Worm (Caenorhabditis elegans) whole organism, mixed stage, embryonic: ENCODE results near the gene C33F10.11.

Source experiments
- M03D4.4 ChIP-seq: sonication (generic microtip); optimal IDR thresholded peaks from 2 replicates; lab custom pipeline; 2017; ENCODE audit warnings: mild to moderate bottlenecking, missing genetic modification characterization, missing compliant biosample characterization
- bed-3 ChIP-seq: fragments of 200-800 bp; sonication (Bioruptor generic); optimal IDR thresholded peaks from 3 replicates; lab custom pipeline; 2018; ENCODE audit warnings: mild to moderate bottlenecking, missing genetic modification characterization, moderate library complexity, missing compliant biosample characterization
- ceh-39 ChIP-seq: fragments of 150-350 bp; optimal IDR thresholded peaks from 2 replicates; lab custom pipeline; 2014; ENCODE audit warnings: missing biosample characterization, missing genetic modification characterization
- ceh-43 ChIP-seq: fragments of 200-800 bp; sonication (Bioruptor generic); optimal IDR thresholded peaks from 2 replicates; lab custom pipeline; 2018; ENCODE audit warnings: mild to moderate bottlenecking, missing genetic modification characterization, moderate library complexity, missing compliant biosample characterization
- ces-1 ChIP-seq: fragments of 150-350 bp; optimal IDR thresholded peaks from 2 replicates; lab custom pipeline; 2014; ENCODE audit warnings: missing biosample characterization, missing genetic modification reagents, missing genetic modification characterization
- cnd-1 ChIP-seq: fragments of 200-800 bp; sonication (Bioruptor generic); optimal IDR thresholded peaks from 2 replicates; lab custom pipeline; 2018; ENCODE audit warnings: mild to moderate bottlenecking, missing genetic modification characterization, missing compliant biosample characterization
- drap-1 ChIP-seq: fragments of 200-800 bp; sonication (Bioruptor generic); optimal IDR thresholded peaks from 3 replicates; lab custom pipeline; 2018; ENCODE audit warnings: mild to moderate bottlenecking, missing genetic modification characterization, missing compliant biosample characterization
- elt-1 ChIP-seq: sonication (generic microtip); optimal IDR thresholded peaks from 2 replicates; lab custom pipeline; 2017; ENCODE audit warnings: missing genetic modification characterization, mild to moderate bottlenecking, missing compliant biosample characterization, antibody characterized with exemption, moderate library complexity, borderline replicate concordance; ENCODE audit not compliant: insufficient read depth
- flh-1 ChIP-seq: fragments of 200-800 bp; sonication (Bioruptor generic); optimal IDR thresholded peaks from 2 replicates; lab custom pipeline; 2018; ENCODE audit warnings: mild to moderate bottlenecking, missing genetic modification characterization, moderate library complexity, missing compliant biosample characterization
- hlh-1 ChIP-seq: fragments of 150-350 bp; optimal IDR thresholded peaks from 2 replicates; lab custom pipeline; 2014; ENCODE audit warnings: missing biosample characterization, missing genetic modification reagents, missing genetic modification characterization
- lin-13 ChIP-seq: fragments of 150-350 bp; optimal IDR thresholded peaks from 2 replicates; lab custom pipeline; 2014; ENCODE audit warnings: missing biosample characterization, missing genetic modification characterization
- lin-32 ChIP-seq: fragments of 200-800 bp; sonication (Bioruptor generic); optimal IDR thresholded peaks from 2 replicates; lab custom pipeline; 2018; ENCODE audit warnings: mild to moderate bottlenecking, missing genetic modification characterization, missing compliant biosample characterization
- lsy-2 ChIP-seq: fragments of 150-350 bp; optimal IDR thresholded peaks from 2 replicates; lab custom pipeline; 2014; ENCODE audit warnings: missing biosample characterization, missing genetic modification characterization
- mab-5 ChIP-seq: fragments of 150-350 bp; optimal IDR thresholded peaks from 2 replicates; lab custom pipeline; 2014; ENCODE audit warnings: missing biosample characterization, missing genetic modification characterization
- mep-1 ChIP-seq: fragments of 150-350 bp; optimal IDR thresholded peaks from 2 replicates; lab custom pipeline; 2017; ENCODE audit warnings: missing biosample characterization, missing genetic modification reagents, missing genetic modification characterization, inconsistent platforms
- mls-2 ChIP-seq: sonication (generic microtip); optimal IDR thresholded peaks from 2 replicates; lab custom pipeline; 2016; ENCODE audit warnings: mild to moderate bottlenecking, missing genetic modification characterization, moderate library complexity, missing compliant biosample characterization
- nhr-2 ChIP-seq: fragments of 150-350 bp; optimal IDR thresholded peaks from 2 replicates; lab custom pipeline; 2014; ENCODE audit warnings: missing biosample characterization, missing genetic modification characterization
- nhr-237 ChIP-seq: fragments of 150-350 bp; optimal IDR thresholded peaks from 2 replicates; lab custom pipeline; 2014; ENCODE audit warnings: missing biosample characterization, missing genetic modification characterization
- nhr-28 ChIP-seq: fragments of 150-350 bp; optimal IDR thresholded peaks from 2 replicates; lab custom pipeline; 2014; ENCODE audit warnings: missing biosample characterization, missing genetic modification characterization
- nhr-76 ChIP-seq: sonication (generic microtip); optimal IDR thresholded peaks from 2 replicates; lab custom pipeline; 2017; ENCODE audit warnings: missing biosample characterization, missing genetic modification characterization
- pha-4 ChIP-seq: fragments of 150-350 bp; optimal IDR thresholded peaks from 2 replicates; lab custom pipeline; 2018; ENCODE audit warnings: missing biosample characterization, missing genetic modification reagents, missing genetic modification characterization
- sem-2 ChIP-seq: fragments of 200-800 bp; sonication (Bioruptor generic); optimal IDR thresholded peaks from 2 replicates; lab custom pipeline; 2018; ENCODE audit warnings: mild to moderate bottlenecking, missing genetic modification characterization, missing compliant biosample characterization
- snpc-4 ChIP-seq: fragments of 150-350 bp; optimal IDR thresholded peaks from 2 replicates; lab custom pipeline; 2014; ENCODE audit warnings: missing biosample characterization, missing genetic modification characterization
- sptf-1 ChIP-seq: sonication (generic microtip); optimal IDR thresholded peaks from 2 replicates; lab custom pipeline; 2017; ENCODE audit warnings: mild to moderate bottlenecking, missing genetic modification characterization, moderate library complexity, missing compliant biosample characterization
- tbx-8 ChIP-seq: fragments of 200-800 bp; sonication (Bioruptor generic); optimal IDR thresholded peaks from 2 replicates; lab custom pipeline; 2018; ENCODE audit warnings: mild to moderate bottlenecking, missing genetic modification characterization, moderate library complexity, missing compliant biosample characterization
- unc-120 ChIP-seq: sonication (generic microtip); optimal IDR thresholded peaks from 2 replicates; lab custom pipeline; 2017; ENCODE audit warnings: missing genetic modification characterization, missing compliant biosample characterization; ENCODE audit not compliant: poor library complexity, severe bottlenecking
- unc-39 ChIP-seq: fragments of 150-350 bp; optimal IDR thresholded peaks from 2 replicates; lab custom pipeline; 2014; ENCODE audit warnings: missing biosample characterization, missing genetic modification characterization
- unc-62 ChIP-seq: fragments of 150-350 bp; optimal IDR thresholded peaks from 2 replicates; lab custom pipeline; 2014; ENCODE audit warnings: missing biosample characterization, missing genetic modification reagents, missing genetic modification characterization
- zip-8 ChIP-seq: fragments of 150-350 bp; optimal IDR thresholded peaks from 2 replicates; lab custom pipeline; 2014; ENCODE audit warnings: missing biosample characterization, missing genetic modification characterization
- ztf-11 ChIP-seq: fragments of 150-350 bp; optimal IDR thresholded peaks from 2 replicates; lab custom pipeline; 2014; ENCODE audit warnings: missing biosample characterization, missing genetic modification characterization

The C33F10.11 gene

ce11 chrII:4879629-4880028 lies 45.0 kb upstream of the C33F10.11 start, which contains the start of gene gst-6:
TSS of gene gst-6 (plus strand) at chrII:4879891.
- TF ChIP-seq lin-32 (GFP tag; lab: Kevin White, UChicago), result no peak
- TF ChIP-seq pha-4 (tag; lab: Kevin White, UChicago), result no peak
- TF ChIP-seq M03D4.4 (tag; lab: Kevin White, UChicago), result no peak
- TF ChIP-seq nhr-237 (tag; lab: Kevin White, UChicago), result no peak
- TF ChIP-seq elt-1 (tag; lab: Kevin White, UChicago), result no peak
- no peak for TF ChIP-seq bed-3
- TF ChIP-seq sem-2 (GFP tag; lab: Kevin White, UChicago), result no peak
- no peak for TF ChIP-seq zip-8 (tag; lab: Kevin White, UChicago)
- TF ChIP-seq lsy-2 (tag; lab: Kevin White, UChicago), result no peak
- TF ChIP-seq snpc-4 (tag; lab: Kevin White, UChicago), result no peak
- no peak for TF ChIP-seq hlh-1 (tag; lab: Kevin White, UChicago)

- TF ChIP-seq cnd-1 (no peak), nhr-2 (tag; lab: Kevin White, UChicago) (no peak), unc-120 (tag; lab: Kevin White, UChicago) (no peak), ceh-43 (GFP tag; lab: Kevin White, UChicago) (no peak), ces-1 (GFP tag; lab: Kevin White, UChicago) (no peak), sptf-1 (no peak), unc-62 (GFP tag; lab: Kevin White, UChicago) (no peak), mab-5 (tag; lab: Kevin White, UChicago) (no peak), unc-39 (tag; lab: Kevin White, UChicago) (no peak), mep-1 (tag; lab: Kevin White, UChicago) (no peak), M03D4.4 (tag; lab: Kevin White, UChicago) (no peak), mls-2 (tag; lab: Kevin White, UChicago) (no peak), drap-1 (GFP tag; lab: Kevin White, UChicago) (no peak), lsy-2 (tag; lab: Kevin White, UChicago) (no peak), ceh-39 (no peak), nhr-237 (tag; lab: Kevin White, UChicago) (no peak), flh-1 (no peak), tbx-8 (no peak)
Measured at ce11 chrII:4876091-4876490, 41.4 kb upstream of the C33F10.11 start, which contains the start of gene F11G11.13. TSS of gene F11G11.13 (minus strand) at chrII:4876179.

- TF ChIP-seq snpc-4 (tag; lab: Kevin White, UChicago) (no peak), unc-39 (tag; lab: Kevin White, UChicago) (no peak), ces-1 (GFP tag; lab: Kevin White, UChicago) (no peak), bed-3 (no peak), ceh-43 (GFP tag; lab: Kevin White, UChicago) (no peak), nhr-28 (tag; lab: Kevin White, UChicago) (no peak), lsy-2 (tag; lab: Kevin White, UChicago) (no peak), nhr-237 (tag; lab: Kevin White, UChicago) (no peak), ztf-11 (tag; lab: Kevin White, UChicago) (no peak), tbx-8 (no peak), cnd-1 (no peak), ceh-39 (no peak), mep-1 (tag; lab: Kevin White, UChicago) (no peak), sem-2 (GFP tag; lab: Kevin White, UChicago) (no peak), mls-2 (tag; lab: Kevin White, UChicago) (no peak), nhr-2 (tag; lab: Kevin White, UChicago) (no peak), lin-13 (no peak), lin-32 (GFP tag; lab: Kevin White, UChicago) (no peak)
Measured at ce11 chrII:4874335-4874861, 39.7 kb upstream of the C33F10.11 start, which contains the start of gene F11G11.15. TSS of gene F11G11.15 (plus strand) at chrII:4874845.

- TF ChIP-seq ztf-11 (tag; lab: Kevin White, UChicago) (no peak), sptf-1 (no peak), ceh-39 (no peak), ceh-43 (GFP tag; lab: Kevin White, UChicago) (no peak), bed-3 (no peak), sem-2 (GFP tag; lab: Kevin White, UChicago) (no peak), nhr-2 (tag; lab: Kevin White, UChicago) (no peak), nhr-76 (tag; lab: Kevin White, UChicago) (no peak), nhr-28 (tag; lab: Kevin White, UChicago) (no peak), nhr-237 (tag; lab: Kevin White, UChicago) (no peak), unc-62 (GFP tag; lab: Kevin White, UChicago) (no peak), mab-5 (tag; lab: Kevin White, UChicago) (no peak), hlh-1 (tag; lab: Kevin White, UChicago) (no peak)
Measured at ce11 chrII:4873029-4873428, 38.4 kb upstream of the C33F10.11 start, which contains the start of gene col-73. TSS of gene col-73 (minus strand) at chrII:4873129.
